Fruit fly (Drosophila melanogaster) whole organism, embryonic: ENCODE data around the gene CG10286.

ENCODE experiments used
- CG11695 ChIP-seq: fragments of 200-800 bp; sonication (Bioruptor generic); IDR thresholded peaks from 3 replicates; pipeline ENCODE4 v1.3.6; 2022; ENCODE audit warnings: missing biosample characterization, missing genetic modification characterization
- CG12769 ChIP-seq: fragments of 200-800 bp; sonication (Bioruptor generic); optimal IDR thresholded peaks from 2 replicates; lab custom pipeline; 2019; ENCODE audit warnings: missing biosample characterization, mild to moderate bottlenecking, missing genetic modification characterization, moderate library complexity
- CG14860 ChIP-seq: fragments of 200-800 bp; sonication (Bioruptor generic); IDR thresholded peaks from 3 replicates; pipeline ENCODE4 v1.3.6; 2022; ENCODE audit warnings: missing biosample characterization, missing genetic modification characterization; ENCODE audit not compliant: partially characterized antibody
- CG15601 ChIP-seq: fragments of 200-800 bp; sonication (Bioruptor generic); optimal IDR thresholded peaks from 3 replicates; lab custom pipeline; 2019; ENCODE audit warnings: missing biosample characterization, mild to moderate bottlenecking, missing genetic modification characterization, moderate library complexity
- CG16813 ChIP-seq: fragments of 200-800 bp; sonication (Bioruptor generic); IDR thresholded peaks from 3 replicates; pipeline ENCODE4 v1.3.6; 2022; ENCODE audit warnings: missing biosample characterization, missing genetic modification characterization; ENCODE audit not compliant: partially characterized antibody
- CG2875 ChIP-seq: fragments of 200-800 bp; sonication (Bioruptor generic); optimal IDR thresholded peaks from 2 replicates; lab custom pipeline; 2017; ENCODE audit warnings: missing biosample characterization, mild to moderate bottlenecking, missing genetic modification characterization, missing genetic modification reagents
- CG31365 ChIP-seq: fragments of 200-800 bp; sonication (Bioruptor generic); optimal IDR thresholded peaks from 2 replicates; lab custom pipeline; 2018; ENCODE audit warnings: missing biosample characterization, mild to moderate bottlenecking, missing genetic modification characterization
- CG34224 ChIP-seq: fragments of 200-800 bp; sonication (Bioruptor generic); IDR thresholded peaks from 3 replicates; pipeline ENCODE4 v1.3.6; 2022; ENCODE audit warnings: missing biosample characterization, missing genetic modification characterization; ENCODE audit not compliant: partially characterized antibody
- CG34376 ChIP-seq: fragments of 200-800 bp; sonication (Bioruptor generic); optimal IDR thresholded peaks from 2 replicates; lab custom pipeline; 2018; ENCODE audit warnings: missing biosample characterization, mild to moderate bottlenecking, missing genetic modification characterization
- D19A ChIP-seq: fragments of 200-800 bp; optimal IDR thresholded peaks from 3 replicates; lab custom pipeline; 2019; ENCODE audit warnings: missing biosample characterization, mild to moderate bottlenecking, missing genetic modification characterization, moderate library complexity
- Dll ChIP-seq: fragments of 200-800 bp; sonication (Bioruptor generic); IDR thresholded peaks from 4 replicates; pipeline ENCODE4 v1.3.6; 2022; ENCODE audit warnings: missing biosample characterization, missing genetic modification characterization; ENCODE audit not compliant: partially characterized antibody
- Doc3 ChIP-seq: fragments of 200-800 bp; sonication (Bioruptor generic); IDR thresholded peaks from 3 replicates; pipeline ENCODE4 v1.3.6; 2022; ENCODE audit warnings: missing biosample characterization, missing genetic modification characterization; ENCODE audit not compliant: partially characterized antibody
- Ets65A ChIP-seq: fragments of 200-800 bp; sonication (Bioruptor generic); peaks from one replicate; lab custom pipeline; 2016; ENCODE audit warnings: missing biosample characterization, missing genetic modification characterization
- Gsc ChIP-seq: fragments of 200-800 bp; sonication (Bioruptor generic); IDR thresholded peaks from 2 replicates; pipeline ENCODE4 v1.3.6; 2022; ENCODE audit warnings: missing biosample characterization, missing genetic modification characterization
- H15 ChIP-seq: fragments of 200-800 bp; sonication (Bioruptor generic); IDR thresholded peaks from 3 replicates; pipeline ENCODE4 v1.3.6; 2022; ENCODE audit warnings: missing biosample characterization, missing genetic modification characterization
- Hand ChIP-seq: fragments of 200-800 bp; sonication (Bioruptor generic); optimal IDR thresholded peaks from 2 replicates; lab custom pipeline; 2017; ENCODE audit warnings: mild to moderate bottlenecking, missing biosample characterization, missing genetic modification reagents, missing genetic modification characterization
- Hr78 ChIP-seq, 2 experiments: fragments of 200-800 bp in 1 of 2; fragments of >200 bp in 1 of 2; sonication (Bioruptor generic) in 1 of 2; optimal IDR thresholded peaks; 2 replicates each; lab custom pipeline; 2017 to 2019; ENCODE audit warnings: missing biosample characterization in 2 of 2, missing genetic modification characterization in 2 of 2, mild to moderate bottlenecking in 1 of 2, moderate library complexity in 1 of 2
- Med ChIP-seq: fragments of 200-800 bp; sonication (Bioruptor generic); peaks from one replicate; lab custom pipeline; 2016; ENCODE audit warnings: missing biosample characterization, missing genetic modification characterization, mild to moderate bottlenecking, inconsistent platforms, moderate library complexity
- Ssrp ChIP-seq: fragments of 200-800 bp; sonication (Bioruptor generic); optimal IDR thresholded peaks from 2 replicates; lab custom pipeline; 2018; ENCODE audit warnings: missing biosample characterization, mild to moderate bottlenecking, missing genetic modification characterization, moderate library complexity
- Tbp ChIP-seq: fragments of >200 bp; optimal IDR thresholded peaks from 2 replicates; lab custom pipeline; 2018; ENCODE audit warnings: missing biosample characterization, missing genetic modification characterization
- al ChIP-seq: fragments of 200-800 bp; sonication (Bioruptor generic); IDR thresholded peaks from 2 replicates; pipeline ENCODE4 v1.3.6; 2022; ENCODE audit warnings: missing biosample characterization, missing genetic modification characterization
- ato ChIP-seq: fragments of 200-800 bp; sonication (Bioruptor generic); IDR thresholded peaks from 2 replicates; pipeline ENCODE4 v1.3.6; 2022; ENCODE audit warnings: missing biosample characterization, missing genetic modification characterization; ENCODE audit not compliant: partially characterized antibody
- bbx ChIP-seq: fragments of 200-800 bp; sonication (Bioruptor generic); IDR thresholded peaks from 2 replicates; pipeline ENCODE4 v1.3.6; 2022; ENCODE audit warnings: missing biosample characterization, missing genetic modification characterization; ENCODE audit not compliant: partially characterized antibody
- cg ChIP-seq: fragments of 200-800 bp; sonication (Bioruptor generic); optimal IDR thresholded peaks from 3 replicates; lab custom pipeline; 2019; ENCODE audit warnings: missing biosample characterization, mild to moderate bottlenecking, missing genetic modification characterization, moderate library complexity
- chinmo ChIP-seq: fragments of 200-800 bp; sonication (Bioruptor generic); IDR thresholded peaks from 4 replicates; pipeline ENCODE4 v1.3.6; 2022; ENCODE audit warnings: missing biosample characterization, missing genetic modification characterization; ENCODE audit not compliant: partially characterized antibody
- crol ChIP-seq: fragments of 200-800 bp; sonication (Bioruptor generic); IDR thresholded peaks from 2 replicates; pipeline ENCODE4 v1.3.6; 2022; ENCODE audit warnings: missing biosample characterization, missing genetic modification characterization
- ems ChIP-seq: fragments of 200-800 bp; sonication (Bioruptor generic); optimal IDR thresholded peaks from 3 replicates; lab custom pipeline; 2016; ENCODE audit warnings: missing biosample characterization, missing genetic modification characterization
- eve ChIP-seq, 2 experiments: fragments of >200 bp; optimal IDR thresholded peaks; 2 replicates each; lab custom pipeline; 2017; ENCODE audit warnings: missing biosample characterization in 2 of 2, missing genetic modification characterization in 2 of 2
- hb ChIP-seq: fragments of 200-800 bp; sonication (Bioruptor generic); IDR thresholded peaks from 3 replicates; pipeline ENCODE4 v1.3.6; 2022; ENCODE audit warnings: missing biosample characterization, missing genetic modification characterization; ENCODE audit not compliant: partially characterized antibody
- inv ChIP-seq: fragments of 200-800 bp; sonication (Bioruptor generic); IDR thresholded peaks from 2 replicates; pipeline ENCODE4 v1.3.6; 2022; ENCODE audit warnings: missing biosample characterization, missing genetic modification characterization; ENCODE audit not compliant: partially characterized antibody
- jing ChIP-seq: fragments of 200-800 bp; sonication (Bioruptor generic); optimal IDR thresholded peaks from 2 replicates; lab custom pipeline; 2018; ENCODE audit warnings: missing biosample characterization, mild to moderate bottlenecking, missing genetic modification characterization
- kah ChIP-seq: fragments of 200-800 bp; sonication (Bioruptor generic); optimal IDR thresholded peaks from 2 replicates; lab custom pipeline; 2018; ENCODE audit warnings: missing biosample characterization, mild to moderate bottlenecking, missing genetic modification characterization
- ken ChIP-seq: fragments of 200-800 bp; sonication (Bioruptor generic); IDR thresholded peaks from 3 replicates; pipeline ENCODE4 v1.3.6; 2022; ENCODE audit warnings: missing biosample characterization, missing genetic modification characterization
- mld ChIP-seq: fragments of 200-800 bp; sonication (Bioruptor generic); IDR thresholded peaks from 3 replicates; pipeline ENCODE4 v1.3.6; 2022; ENCODE audit warnings: missing biosample characterization, missing genetic modification characterization; ENCODE audit not compliant: partially characterized antibody
- nerfin-2 ChIP-seq: fragments of 200-800 bp; sonication (Bioruptor generic); IDR thresholded peaks from 2 replicates; pipeline ENCODE4 v1.3.6; 2022; ENCODE audit warnings: missing biosample characterization, missing genetic modification characterization; ENCODE audit not compliant: partially characterized antibody
- nom ChIP-seq: fragments of 200-800 bp; sonication (Bioruptor generic); optimal IDR thresholded peaks from 2 replicates; lab custom pipeline; 2017; ENCODE audit warnings: missing biosample characterization, missing genetic modification characterization, mild to moderate bottlenecking, moderate library complexity, missing genetic modification reagents
- otp ChIP-seq: fragments of 200-800 bp; sonication (Bioruptor generic); IDR thresholded peaks from 3 replicates; pipeline ENCODE4, ENCODE4 v1.3.6; 2022; ENCODE audit warnings: missing biosample characterization, missing genetic modification characterization
- pros ChIP-seq: fragments of 200-800 bp; sonication (Bioruptor generic); optimal IDR thresholded peaks from 3 replicates; lab custom pipeline; 2019; ENCODE audit warnings: missing biosample characterization, mild to moderate bottlenecking, missing genetic modification characterization, moderate library complexity
- sd ChIP-seq: fragments of 200-800 bp; sonication (Bioruptor generic); optimal IDR thresholded peaks from 3 replicates; lab custom pipeline; 2018; ENCODE audit warnings: missing biosample characterization, mild to moderate bottlenecking, missing genetic modification characterization, moderate library complexity
- sens ChIP-seq: fragments of 200-800 bp; sonication (Bioruptor generic); peaks from one replicate; lab custom pipeline; 2016; ENCODE audit warnings: missing biosample characterization, missing genetic modification characterization
- shn ChIP-seq: fragments of 200-800 bp; sonication (Bioruptor generic); optimal IDR thresholded peaks from 3 replicates; lab custom pipeline; 2016; ENCODE audit warnings: missing biosample characterization, missing genetic modification characterization
- stwl ChIP-seq: fragments of 200-800 bp; sonication (Bioruptor generic); optimal IDR thresholded peaks from 3 replicates; lab custom pipeline; 2018; ENCODE audit warnings: missing biosample characterization, mild to moderate bottlenecking, missing genetic modification characterization, moderate library complexity
- sug ChIP-seq: fragments of 200-800 bp; optimal IDR thresholded peaks from 2 replicates; lab custom pipeline; 2019; ENCODE audit warnings: missing biosample characterization, mild to moderate bottlenecking, missing genetic modification characterization, moderate library complexity
- tna ChIP-seq: fragments of 200-800 bp; sonication (Bioruptor generic); IDR thresholded peaks from 2 replicates; pipeline ENCODE4 v1.3.6; 2022; ENCODE audit warnings: missing biosample characterization, missing genetic modification characterization; ENCODE audit not compliant: partially characterized antibody
- unc-4 ChIP-seq: fragments of 200-800 bp; sonication (Bioruptor generic); IDR thresholded peaks from 2 replicates; pipeline ENCODE4 v1.3.6; 2022; ENCODE audit warnings: missing biosample characterization, missing genetic modification characterization; ENCODE audit not compliant: partially characterized antibody
- zen2 ChIP-seq: fragments of 200-800 bp; sonication (Bioruptor generic); IDR thresholded peaks from 3 replicates; pipeline ENCODE4 v1.3.6; 2022; ENCODE audit warnings: missing biosample characterization, missing genetic modification characterization; ENCODE audit not compliant: partially characterized antibody

CG10286 gene

dm6 chr3R:6388414-6388830 lies 19.7 kb downstream of the CG10286 start (continued):
- TF ChIP-seq CG31365 (tag; lab: Kevin White, UChicago) (peak; percentile 50), stwl (tag; lab: Kevin White, UChicago) (peak; percentile 29), CG14860 (GFP tag; lab: Robert Waterston, UW) (peak; percentile 92), hb (peak; percentile 83), tna (peak; percentile 92), chinmo (peak; percentile 74; the same call in 2 of the 4 replicates), Med (GFP tag; lab: Kevin White, UChicago) (peak; percentile 48), Dll (peak; percentile 70), sens (GFP tag; lab: Kevin White, UChicago) (peak; percentile 48), Doc3 (peak; percentile 64; the same call in 1 of the 3 replicates), CG34224 (GFP tag; lab: Robert Waterston, UW) (peak; percentile 70), ken (GFP tag; lab: Robert Waterston, UW) (no peak), ato (GFP tag; lab: Robert Waterston, UW) (peak; percentile 66; the same call in 1 of the 2 replicates), bbx (GFP tag; lab: Robert Waterston, UW) (peak; percentile 55), zen2 (GFP tag; lab: Robert Waterston, UW) (peak; percentile 55; the same call in 1 of the 3 replicates), inv (GFP tag; lab: Robert Waterston, UW) (peak; percentile 53; the same call in 1 of the 2 replicates), mld (GFP tag; lab: Robert Waterston, UW) (peak; percentile 67; the same call in 2 of the 3 replicates), CG16813 (GFP tag; lab: Robert Waterston, UW) (peak; percentile 83), CG15601 (tag; lab: Kevin White, UChicago) (peak; percentile 13), nerfin-2 (peak; percentile 88), unc-4 (GFP tag; lab: Robert Waterston, UW) (peak; percentile 51), Tbp (GFP tag; lab: Kevin White, UChicago) (no peak)

DNA sequence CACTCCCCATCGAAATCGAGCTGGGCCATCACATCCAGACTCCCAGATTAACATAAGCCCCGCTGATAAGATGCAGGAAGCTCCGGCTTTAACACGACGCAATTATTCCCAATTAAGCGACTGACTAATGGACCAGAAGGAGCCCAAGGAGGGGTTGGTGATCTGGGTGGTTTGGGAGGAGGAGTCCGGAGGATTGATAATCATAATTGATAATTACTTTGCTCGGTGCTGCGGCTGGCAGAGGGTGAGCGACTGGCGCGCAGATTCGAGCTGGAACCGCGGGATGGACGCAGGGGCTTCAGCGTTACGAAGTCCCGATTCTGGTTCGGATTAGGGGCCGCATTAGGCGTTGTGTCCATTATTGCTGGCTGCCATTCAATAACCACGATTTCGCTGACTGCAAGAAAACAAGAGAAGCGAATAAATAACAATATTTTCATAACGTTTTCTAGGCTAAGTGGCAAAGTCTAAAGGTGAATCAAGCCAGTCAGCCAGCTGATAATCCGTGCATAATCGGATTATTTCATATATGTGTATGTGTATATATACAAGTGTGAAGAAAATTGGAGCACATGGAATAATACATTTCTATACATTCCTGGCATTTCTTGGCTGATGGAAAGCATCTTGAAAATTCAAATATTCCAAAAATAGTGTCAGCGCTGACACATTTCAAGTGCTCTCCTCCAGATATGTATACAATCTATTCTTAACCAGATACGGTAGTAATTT lies 24.9 kb downstream of the CG10286 start:
- TF ChIP-seq sd (tag; lab: Kevin White, UChicago), result peak; percentile 97
- TF ChIP-seq crol (GFP tag; lab: Robert Waterston, UW), result 0 out of 2 replicates have a peak, but pooled peaks have one; percentile 6
- TF ChIP-seq pros (GFP tag; lab: Kevin White, UChicago), result peak; percentile 30
- peak; percentile 7 for TF ChIP-seq cg
- TF ChIP-seq Ets65A (GFP tag; lab: Kevin White, UChicago), result peak; percentile 76
- no peak for TF ChIP-seq al (GFP tag; lab: Robert Waterston, UW)
- peak; percentile 16 for TF ChIP-seq Med (GFP tag; lab: Kevin White, UChicago)
- no peak for TF ChIP-seq CG11695 (GFP tag; lab: Robert Waterston, UW)
- peak; percentile 44 for TF ChIP-seq CG12769
- TF ChIP-seq CG34376 (GFP tag; lab: Kevin White, UChicago), result peak; percentile 6
- peak; percentile 15 for TF ChIP-seq nom (GFP tag; lab: Kevin White, UChicago)
- no peak for TF ChIP-seq H15 (GFP tag; lab: Robert Waterston, UW)
- no peak for TF ChIP-seq Gsc (GFP tag; lab: Robert Waterston, UW)

dm6 chr3R:6394247-6394522 lies 25.4 kb downstream of the CG10286 start:
- TF ChIP-seq otp (GFP tag; lab: Robert Waterston, UW) (no peak), D19A (tag; lab: Kevin White, UChicago) (peak; percentile 25), chinmo (0 out of 4 replicates have a peak, but pooled peaks have one; percentile 60), Hand (GFP tag; lab: Kevin White, UChicago) (no peak), eve (GFP tag; optimal IDR thresholded peaks at IDR 0.05; lab: Kevin White, UChicago) (peak in 1 of 2 experiments; percentile 48), CG2875 (no peak), Hr78 (GFP tag; optimal IDR thresholded peaks at IDR 0.05; lab: Kevin White, UChicago) (peak in 1 of 2 experiments; percentile 71), jing (GFP tag; lab: Kevin White, UChicago) (no peak), sug (tag; lab: Kevin White, UChicago) (peak; percentile 49), ems (GFP tag; lab: Kevin White, UChicago) (no peak), shn (GFP tag; lab: Kevin White, UChicago) (no peak), kah (GFP tag; lab: Kevin White, UChicago) (peak; percentile 6), Ssrp (tag; lab: Kevin White, UChicago) (no peak)
